Worm (Caenorhabditis elegans): ENCODE results near the gene C32D5.7.

- no peak for TF ChIP-seq elt-1 (tag; optimal IDR thresholded peaks at IDR 0.05)
- TF ChIP-seq crh-2 (tag; optimal IDR thresholded peaks at IDR 0.05), result peak; percentile 24
Observed at ce11 chrII:6383183-6383695, 43.4 kb upstream of the C32D5.7 start, which contains the start of gene F58F12.1.

Measured in whole organism, L2 larva.